Worm (Caenorhabditis elegans) whole organism, L4 larva: ENCODE measurements around the gene ZK1290.10.

Experiments used
- F26F4.8 ChIP-seq: fragments of 200-800 bp; sonication (Bioruptor generic); conservative IDR thresholded peaks from 2 replicates; pipeline ENCODE4 v1.3.6; 2022; ENCODE audit warnings: missing genetic modification characterization, missing compliant biosample characterization
- F44E2.7 ChIP-seq: fragments of 200-800 bp; sonication (Bioruptor generic); IDR thresholded peaks from 2 replicates; pipeline ENCODE4 v2.1.2; 2022; ENCODE audit warnings: missing genetic modification characterization, missing compliant biosample characterization
- R02D3.7 ChIP-seq: fragments of 150-350 bp; sonication (generic microtip); optimal IDR thresholded peaks from 3 replicates; lab custom pipeline; 2014; ENCODE audit warnings: missing biosample characterization, missing genetic modification characterization
- Y75B8A.6 ChIP-seq: fragments of 200-800 bp; sonication (Bioruptor generic); IDR thresholded peaks from 2 replicates; pipeline ENCODE4 v1.3.6; 2022; ENCODE audit warnings: missing genetic modification reagents, missing genetic modification characterization, missing compliant biosample characterization
- ZK337.2 ChIP-seq: fragments of 200-800 bp; sonication (Bioruptor generic); IDR thresholded peaks from 2 replicates; pipeline ENCODE4 v1.3.6; 2022; ENCODE audit warnings: missing genetic modification reagents, missing genetic modification characterization, missing compliant biosample characterization
- aha-1 ChIP-seq: fragments of 150-350 bp; peaks from one replicate; lab custom pipeline; 2014; ENCODE audit warnings: missing biosample characterization, missing genetic modification characterization
- ama-1 ChIP-seq: fragments of 150-350 bp; optimal IDR thresholded peaks from 2 replicates; lab custom pipeline; 2014; ENCODE audit warnings: inconsistent platforms, mixed read lengths
- arid-1 ChIP-seq: fragments of 200-800 bp; sonication (Bioruptor generic); conservative IDR thresholded peaks from 2 replicates; pipeline ENCODE4 v1.3.6; 2022; ENCODE audit warnings: missing genetic modification reagents, missing genetic modification characterization, missing compliant biosample characterization
- ceh-32 ChIP-seq: sonication (generic microtip); optimal IDR thresholded peaks from 2 replicates; lab custom pipeline; 2016; ENCODE audit warnings: mild to moderate bottlenecking, missing genetic modification characterization, missing compliant biosample characterization; ENCODE audit not compliant: poor library complexity
- ces-1 ChIP-seq: fragments of 150-350 bp; sonication (generic microtip); optimal IDR thresholded peaks from 4 replicates; lab custom pipeline; 2014; ENCODE audit warnings: missing biosample characterization, missing genetic modification reagents, missing genetic modification characterization
- dmd-6 ChIP-seq: fragments of 200-800 bp; sonication (Bioruptor generic); IDR thresholded peaks from 2 replicates; pipeline ENCODE4 v1.3.6; 2022; ENCODE audit warnings: missing genetic modification reagents, missing genetic modification characterization, missing compliant biosample characterization
- duxl-1 ChIP-seq: sonication (generic microtip); optimal IDR thresholded peaks from 2 replicates; lab custom pipeline; 2016; ENCODE audit warnings: mild to moderate bottlenecking, missing genetic modification characterization, moderate library complexity, missing compliant biosample characterization; ENCODE audit not compliant: poor library complexity
- egl-27 ChIP-seq: sonication (generic microtip); optimal IDR thresholded peaks from 3 replicates; lab custom pipeline; 2017; ENCODE audit warnings: missing biosample characterization, missing genetic modification reagents, missing genetic modification characterization
- egl-43 ChIP-seq: fragments of 200-800 bp; sonication (Bioruptor generic); IDR thresholded peaks from 2 replicates; pipeline ENCODE4 v1.3.6; 2022; ENCODE audit warnings: missing genetic modification reagents, missing genetic modification characterization, missing compliant biosample characterization
- hlh-11 ChIP-seq: fragments of 200-800 bp; sonication (Bioruptor generic); optimal IDR thresholded peaks from 2 replicates; lab custom pipeline; 2018; ENCODE audit warnings: mild to moderate bottlenecking, missing genetic modification characterization, missing compliant biosample characterization
- hlh-30 ChIP-seq: sonication (generic microtip); optimal IDR thresholded peaks from 2 replicates; lab custom pipeline; 2017; ENCODE audit warnings: antibody characterized with exemption, mild to moderate bottlenecking, missing genetic modification characterization, missing compliant biosample characterization; ENCODE audit not compliant: insufficient read depth
- hmg-1.1 ChIP-seq: fragments of 200-800 bp; sonication (Bioruptor generic); IDR thresholded peaks from 2 replicates; pipeline ENCODE4 v1.3.6; 2022; ENCODE audit warnings: missing genetic modification reagents, missing genetic modification characterization, missing compliant biosample characterization
- lim-7 ChIP-seq: fragments of 200-800 bp; sonication (Bioruptor generic); IDR thresholded peaks from 2 replicates; pipeline ENCODE4 v1.3.6; 2022; ENCODE audit warnings: missing genetic modification characterization, missing compliant biosample characterization
- lin-15B ChIP-seq: fragments of 150-350 bp; sonication (generic microtip); optimal IDR thresholded peaks from 3 replicates; lab custom pipeline; 2014; ENCODE audit warnings: missing biosample characterization, missing genetic modification characterization
- lin-29 ChIP-seq: fragments of 200-800 bp; sonication (Bioruptor generic); IDR thresholded peaks from 2 replicates; pipeline ENCODE4 v1.3.6; 2022; ENCODE audit warnings: missing genetic modification reagents, missing genetic modification characterization, missing compliant biosample characterization
- lin-38 ChIP-seq: fragments of 200-800 bp; sonication (Bioruptor generic); IDR thresholded peaks from 2 replicates; pipeline ENCODE4 v1.3.6; 2022; ENCODE audit warnings: missing genetic modification reagents, missing genetic modification characterization, missing compliant biosample characterization
- lin-39 ChIP-seq: fragments of 150-350 bp; optimal IDR thresholded peaks from 2 replicates; lab custom pipeline; 2014; ENCODE audit warnings: missing biosample characterization, missing genetic modification reagents, missing genetic modification characterization
- lir-3 ChIP-seq: sonication (generic microtip); optimal IDR thresholded peaks from 2 replicates; lab custom pipeline; 2016; ENCODE audit warnings: mild to moderate bottlenecking, missing genetic modification characterization, missing compliant biosample characterization
- lsy-2 ChIP-seq, 2 experiments: fragments of 150-350 bp in 1 of 2; sonication (generic microtip) in 1 of 2; optimal IDR thresholded peaks; 2 replicates each; lab custom pipeline; 2014 to 2017; ENCODE audit warnings: missing biosample characterization in 2 of 2, missing genetic modification characterization in 2 of 2
- madf-5 ChIP-seq, 2 experiments: fragments of 200-800 bp; sonication (Bioruptor generic); IDR thresholded peaks; 2 replicates each; pipeline ENCODE4 v1.3.6; 2022; ENCODE audit warnings: missing compliant biosample characterization in 2 of 2, missing genetic modification characterization in 2 of 2
- mdt-29 ChIP-seq: fragments of 200-800 bp; sonication (Bioruptor generic); IDR thresholded peaks from 2 replicates; pipeline ENCODE4 v1.3.6; 2022; ENCODE audit warnings: missing genetic modification reagents, missing genetic modification characterization, missing compliant biosample characterization
- mxl-2 ChIP-seq: fragments of 200-800 bp; sonication (Bioruptor generic); conservative IDR thresholded peaks from 2 replicates; pipeline ENCODE4 v1.3.6; 2022; ENCODE audit warnings: missing genetic modification reagents, missing genetic modification characterization, missing compliant biosample characterization
- mxl-3 ChIP-seq: fragments of 200-800 bp; sonication (Bioruptor generic); optimal IDR thresholded peaks from 2 replicates; lab custom pipeline; 2018; ENCODE audit warnings: mild to moderate bottlenecking, missing genetic modification characterization, missing compliant biosample characterization
- nhr-237 ChIP-seq: sonication (generic microtip); optimal IDR thresholded peaks from 2 replicates; lab custom pipeline; 2017; ENCODE audit warnings: missing biosample characterization, missing genetic modification characterization
- nhr-25 ChIP-seq: sonication (generic microtip); optimal IDR thresholded peaks from 2 replicates; lab custom pipeline; 2017; ENCODE audit warnings: missing genetic modification characterization, mild to moderate bottlenecking, missing compliant biosample characterization, antibody characterized with exemption, moderate library complexity, borderline replicate concordance; ENCODE audit not compliant: insufficient read depth
- nhr-28 ChIP-seq: fragments of 150-350 bp; optimal IDR thresholded peaks from 2 replicates; lab custom pipeline; 2014; ENCODE audit warnings: missing biosample characterization, missing genetic modification characterization
- nhr-42 ChIP-seq: fragments of 200-800 bp; sonication (Bioruptor generic); IDR thresholded peaks from 2 replicates; pipeline ENCODE4 v1.3.6; 2022; ENCODE audit warnings: missing genetic modification characterization, missing compliant biosample characterization
- nhr-6 ChIP-seq: fragments of 150-350 bp; optimal IDR thresholded peaks from 2 replicates; lab custom pipeline; 2014; ENCODE audit warnings: missing biosample characterization, missing genetic modification characterization
- php-3 ChIP-seq: fragments of 200-800 bp; sonication (Bioruptor generic); IDR thresholded peaks from 2 replicates; pipeline ENCODE4 v1.3.6; 2022; ENCODE audit warnings: missing genetic modification reagents, missing genetic modification characterization, missing compliant biosample characterization
- sdz-12 ChIP-seq: fragments of 200-800 bp; sonication (Bioruptor generic); optimal IDR thresholded peaks from 2 replicates; lab custom pipeline; 2018; ENCODE audit warnings: mild to moderate bottlenecking, missing genetic modification characterization, missing compliant biosample characterization
- set-16 ChIP-seq: fragments of 200-800 bp; sonication (Bioruptor generic); IDR thresholded peaks from 2 replicates; pipeline ENCODE4 v1.3.6; 2022; ENCODE audit warnings: missing genetic modification reagents, missing genetic modification characterization, missing compliant biosample characterization
- tra-1 ChIP-seq: fragments of 200-800 bp; sonication (Bioruptor generic); IDR thresholded peaks from 2 replicates; pipeline ENCODE4 v1.3.6; 2022; ENCODE audit warnings: missing genetic modification reagents, missing genetic modification characterization, missing compliant biosample characterization
- zfp-3 ChIP-seq: fragments of 200-800 bp; sonication (Bioruptor generic); conservative IDR thresholded peaks from 2 replicates; pipeline ENCODE4 v1.3.6; 2022; ENCODE audit warnings: missing genetic modification reagents, missing genetic modification characterization, missing compliant biosample characterization
- ztf-11 ChIP-seq: fragments of 150-350 bp; optimal IDR thresholded peaks from 2 replicates; lab custom pipeline; 2014; ENCODE audit warnings: missing biosample characterization, missing genetic modification characterization
- ztf-7 ChIP-seq: fragments of 150-350 bp; optimal IDR thresholded peaks from 2 replicates; lab custom pipeline; 2014; ENCODE audit warnings: missing biosample characterization, missing genetic modification characterization

The ZK1290.10 gene

DNA sequence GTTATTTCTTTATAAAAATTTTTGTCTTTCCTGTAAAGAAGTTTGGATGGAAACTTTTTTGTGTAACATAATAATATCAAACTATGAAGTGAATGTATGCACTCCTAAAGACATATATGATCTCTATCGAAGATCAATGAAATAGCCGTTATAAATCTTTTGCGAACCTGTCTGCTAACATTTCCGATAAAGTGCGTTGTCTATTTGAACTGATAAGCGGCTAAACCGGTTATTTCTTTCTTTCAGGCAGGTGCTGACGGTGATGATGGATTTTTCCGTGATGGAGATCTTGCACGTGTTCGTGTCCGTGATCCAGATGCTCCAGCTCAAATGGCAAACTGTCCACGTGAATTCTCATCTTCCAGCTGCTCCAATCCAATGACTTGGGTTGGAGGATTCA is 22.2 kb downstream of the ZK1290.10 start:
- TF ChIP-seq hlh-30 (tag; lab: Kevin White, UChicago) (peak; percentile 27), F44E2.7 (GFP tag; lab: Robert Waterston, UW) (no peak), hlh-11 (peak; percentile 8), duxl-1 (no peak), R02D3.7 (tag; lab: Kevin White, UChicago) (no peak), lir-3 (tag; lab: Kevin White, UChicago) (no peak)

DNA sequence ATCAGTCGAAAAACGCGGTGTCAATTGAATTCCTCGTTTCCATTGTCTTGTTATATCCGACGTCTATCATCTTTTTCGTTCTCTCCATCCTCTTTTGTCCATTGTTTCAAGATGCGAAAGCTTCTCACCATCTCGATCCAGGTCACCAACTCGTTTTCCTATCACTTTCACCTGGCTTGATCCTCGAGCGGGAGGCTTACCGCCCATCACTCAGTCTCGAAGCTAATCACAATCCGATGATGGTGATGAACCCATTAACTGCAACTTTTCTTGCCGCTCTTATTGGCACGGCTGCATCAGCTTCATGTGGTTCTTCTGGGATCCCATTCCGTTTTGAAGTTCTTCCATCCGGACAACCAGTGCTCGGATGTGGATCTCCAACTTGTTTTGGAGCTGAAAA is 22.8 kb downstream of the ZK1290.10 start, which contains the start of gene wrt-1:
Gene wrt-1 (plus strand): TSS at position 53 of the 400 bp plus-strand sequence.
- no peak for TF ChIP-seq arid-1 (GFP tag; lab: Robert Waterston, UW)
- TF ChIP-seq nhr-25 (tag; lab: Kevin White, UChicago), result no peak
- TF ChIP-seq ama-1 (lab: Kevin White, UChicago), result no peak
- TF ChIP-seq nhr-6 (tag; lab: Kevin White, UChicago), result no peak
- TF ChIP-seq nhr-42 (GFP tag; lab: Robert Waterston, UW), result no peak
- TF ChIP-seq mxl-2 (GFP tag; lab: Robert Waterston, UW), result 0 out of 2 replicates have a peak, but pooled peaks have one; percentile 26
- no peak for TF ChIP-seq tra-1 (GFP tag; lab: Robert Waterston, UW)
- TF ChIP-seq lin-15B (tag; lab: Kevin White, UChicago), result no peak
- TF ChIP-seq madf-5 (GFP tag; IDR thresholded peaks at IDR 0.05; lab: Robert Waterston, UW), result no peak
- TF ChIP-seq lin-38 (GFP tag; lab: Robert Waterston, UW), result no peak
- TF ChIP-seq mdt-29 (GFP tag; lab: Robert Waterston, UW), result no peak
- TF ChIP-seq F26F4.8 (GFP tag; lab: Robert Waterston, UW), result no peak
- no peak for TF ChIP-seq aha-1
- no peak for TF ChIP-seq php-3 (GFP tag; lab: Robert Waterston, UW)
- TF ChIP-seq lsy-2 (tag; optimal IDR thresholded peaks at IDR 0.05; lab: Kevin White, UChicago), result no peak
- no peak for TF ChIP-seq ceh-32 (tag; lab: Kevin White, UChicago)
- peak; percentile 46; the same call in 1 of the 2 replicates for TF ChIP-seq egl-43 (GFP tag; lab: Robert Waterston, UW)
- TF ChIP-seq nhr-237 (tag; lab: Kevin White, UChicago), result no peak
- peak; percentile 58; the same call in 1 of the 2 replicates for TF ChIP-seq zfp-3
- TF ChIP-seq egl-27, result no peak
- no peak for TF ChIP-seq lim-7 (GFP tag; lab: Robert Waterston, UW)
- TF ChIP-seq dmd-6 (GFP tag; lab: Robert Waterston, UW), result no peak
- no peak for TF ChIP-seq Y75B8A.6 (GFP tag; lab: Robert Waterston, UW)
- TF ChIP-seq ZK337.2 (GFP tag; lab: Robert Waterston, UW), result no peak
- peak; percentile 41 for TF ChIP-seq hlh-11
- TF ChIP-seq lin-29, result no peak
- TF ChIP-seq sdz-12, result no peak
- no peak for TF ChIP-seq hmg-1.1 (GFP tag; lab: Robert Waterston, UW)
- TF ChIP-seq mxl-3, result peak; percentile 0
- no peak for TF ChIP-seq ces-1 (GFP tag; lab: Kevin White, UChicago)
- peak; percentile 22; the same call in 1 of the 2 replicates for TF ChIP-seq set-16
- no peak for TF ChIP-seq ztf-7 (tag; lab: Kevin White, UChicago)
- TF ChIP-seq ztf-11 (tag; lab: Kevin White, UChicago), result no peak
- no peak for TF ChIP-seq nhr-28
- TF ChIP-seq lin-39 (tag; lab: Kevin White, UChicago), result no peak
- TF ChIP-seq, all 104 proteins: peak for 6
